Worm (Caenorhabditis elegans) whole organism, L4 larva: ENCODE measurements around the gene tmem-138.

Source experiments
- fos-1 ChIP-seq: fragments of 150-350 bp; optimal IDR thresholded peaks from 2 replicates; lab custom pipeline; 2014; ENCODE audit warnings: missing biosample characterization, missing genetic modification characterization
- skn-1 ChIP-seq: fragments of 150-350 bp; optimal IDR thresholded peaks from 2 replicates; lab custom pipeline; 2014; ENCODE audit warnings: missing biosample characterization, missing genetic modification characterization
- snpc-1.2 ChIP-seq: fragments of 200-800 bp; sonication (Bioruptor generic); IDR thresholded peaks from 2 replicates; pipeline ENCODE4 v1.3.6; 2022; ENCODE audit warnings: missing genetic modification reagents, missing genetic modification characterization, missing compliant biosample characterization
- unc-39 ChIP-seq: sonication (generic microtip); optimal IDR thresholded peaks from 2 replicates; lab custom pipeline; 2017; ENCODE audit warnings: missing biosample characterization, missing genetic modification characterization

DNA sequence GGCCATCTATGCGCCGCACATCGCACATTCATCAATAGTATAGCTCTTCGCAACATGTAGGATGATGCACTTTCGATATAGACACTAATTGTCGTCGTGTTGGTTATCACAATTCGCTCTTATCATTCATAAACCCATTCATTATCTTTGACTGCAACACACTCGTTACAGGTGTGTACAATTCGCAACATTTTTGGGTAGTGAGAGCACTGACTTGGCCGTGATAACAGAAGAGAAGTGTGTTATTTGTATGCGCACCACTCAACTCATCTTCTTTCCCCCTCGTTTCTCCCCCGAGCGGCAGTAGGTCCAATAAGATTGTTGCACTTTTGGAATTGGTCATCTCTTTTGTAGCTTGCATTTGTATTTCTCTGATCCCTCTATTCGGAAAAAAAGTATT is 29.8 kb upstream of the tmem-138 start:
- TF ChIP-seq skn-1 (tag; lab: Kevin White, UChicago) (no peak), unc-39 (tag; lab: Kevin White, UChicago) (no peak), fos-1 (tag; lab: Kevin White, UChicago) (no peak), snpc-1.2 (GFP tag; lab: Robert Waterston, UW) (no peak)
